Worm (Caenorhabditis elegans): Measurements from ENCODE around the gene srw-98.

ce11 chrV:1701584-1702101 lies 23.5 kb upstream of the srw-98 start, which contains the start of gene srw-90:
- TF ChIP-seq lin-15B (tag; optimal IDR thresholded peaks at IDR 0.05) (no peak), efl-1 (optimal IDR thresholded peaks at IDR 0.05) (no peak), efl-1 (GFP tag; optimal IDR thresholded peaks at IDR 0.05 in 1 of 2) (no peak), nhr-12 (tag; optimal IDR thresholded peaks at IDR 0.05) (no peak), ztf-11 (tag; optimal IDR thresholded peaks at IDR 0.05) (no peak), hpl-2 (GFP tag; optimal IDR thresholded peaks at IDR 0.05) (no peak), mep-1 (tag; optimal IDR thresholded peaks at IDR 0.05) (no peak), ceh-88 (GFP tag; IDR thresholded peaks at IDR 0.05) (no peak), aly-2 (tag; optimal IDR thresholded peaks at IDR 0.05) (no peak), dpl-1 (GFP tag; optimal IDR thresholded peaks at IDR 0.05) (no peak), C16A3.4 (tag; optimal IDR thresholded peaks at IDR 0.05) (no peak)

All from whole organism, L1 larva.